Worm (Caenorhabditis elegans): ENCODE data around the gene W07G4.2.

W07G4.2 gene

DNA sequence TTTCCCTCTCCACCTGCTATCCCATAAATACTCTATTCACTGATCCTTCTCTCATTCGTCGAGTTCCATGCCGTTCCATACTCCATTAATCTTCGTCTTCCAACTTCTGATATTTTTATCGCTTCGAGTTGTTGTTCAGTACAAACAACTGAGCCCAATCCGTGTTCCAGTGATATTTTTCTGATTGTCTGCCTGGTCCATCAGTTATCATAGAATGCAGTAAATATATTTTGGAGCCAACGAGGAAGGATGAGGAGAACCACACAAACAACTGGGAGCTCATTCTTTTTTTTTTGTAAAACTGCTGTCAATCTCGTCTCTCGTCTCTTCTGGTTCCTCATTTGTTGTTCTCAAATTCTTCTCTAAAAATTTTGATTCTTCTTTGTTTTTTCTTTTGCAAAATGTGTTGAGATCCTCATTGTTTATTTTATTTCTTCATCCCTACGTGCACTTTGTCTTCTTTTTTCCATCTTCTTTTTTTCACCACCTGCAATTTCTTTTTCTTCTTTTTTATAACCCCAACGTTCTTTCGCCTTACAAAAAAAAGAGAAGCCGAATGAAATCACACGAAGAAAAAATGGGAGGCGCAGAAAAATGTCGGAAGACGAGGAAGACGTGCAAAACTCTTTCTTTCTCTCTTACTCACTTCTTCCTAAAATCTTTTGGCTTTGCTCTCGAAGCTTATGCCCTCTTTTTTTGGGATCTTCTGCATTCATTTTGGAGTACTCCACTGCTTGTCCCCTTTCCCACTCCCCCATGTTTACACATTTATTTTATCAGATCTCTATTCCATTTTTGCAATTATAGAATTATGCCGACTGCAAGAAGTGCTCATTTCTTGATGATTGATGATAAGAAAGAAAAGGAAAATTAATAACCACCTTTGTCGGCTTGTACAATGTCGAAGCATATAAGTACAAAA lies 47.6 kb upstream of the W07G4.2 start:
- peak in 1 of 2 experiments; percentile 28 for TF ChIP-seq lsy-2 (tag; optimal IDR thresholded peaks at IDR 0.05)
- no peak for TF ChIP-seq mdl-1 (tag; optimal IDR thresholded peaks at IDR 0.05)
- no peak for TF ChIP-seq nhr-11 (tag; optimal IDR thresholded peaks at IDR 0.05)
- peak; percentile 53 for TF ChIP-seq C34F6.9 (tag; optimal IDR thresholded peaks at IDR 0.05)
- TF ChIP-seq snpc-4 (tag; optimal IDR thresholded peaks at IDR 0.05): no peak
- TF ChIP-seq mab-5 (tag; optimal IDR thresholded peaks at IDR 0.05): no peak
- TF ChIP-seq Y55F3AM.14 (GFP tag; optimal IDR thresholded peaks at IDR 0.05): no peak
- no peak for TF ChIP-seq ztf-1 (GFP tag; conservative IDR thresholded peaks at IDR 0.05)
- no peak for TF ChIP-seq aly-2 (tag; optimal IDR thresholded peaks at IDR 0.05)
- peak; percentile 47 for TF ChIP-seq ama-1 (optimal IDR thresholded peaks at IDR 0.05)
- TF ChIP-seq nhr-129 (tag; optimal IDR thresholded peaks at IDR 0.05): peak; percentile 41
- no peak for TF ChIP-seq skn-1 (tag; optimal IDR thresholded peaks at IDR 0.05)
- TF ChIP-seq fos-1 (tag; optimal IDR thresholded peaks at IDR 0.05): no peak

DNA sequence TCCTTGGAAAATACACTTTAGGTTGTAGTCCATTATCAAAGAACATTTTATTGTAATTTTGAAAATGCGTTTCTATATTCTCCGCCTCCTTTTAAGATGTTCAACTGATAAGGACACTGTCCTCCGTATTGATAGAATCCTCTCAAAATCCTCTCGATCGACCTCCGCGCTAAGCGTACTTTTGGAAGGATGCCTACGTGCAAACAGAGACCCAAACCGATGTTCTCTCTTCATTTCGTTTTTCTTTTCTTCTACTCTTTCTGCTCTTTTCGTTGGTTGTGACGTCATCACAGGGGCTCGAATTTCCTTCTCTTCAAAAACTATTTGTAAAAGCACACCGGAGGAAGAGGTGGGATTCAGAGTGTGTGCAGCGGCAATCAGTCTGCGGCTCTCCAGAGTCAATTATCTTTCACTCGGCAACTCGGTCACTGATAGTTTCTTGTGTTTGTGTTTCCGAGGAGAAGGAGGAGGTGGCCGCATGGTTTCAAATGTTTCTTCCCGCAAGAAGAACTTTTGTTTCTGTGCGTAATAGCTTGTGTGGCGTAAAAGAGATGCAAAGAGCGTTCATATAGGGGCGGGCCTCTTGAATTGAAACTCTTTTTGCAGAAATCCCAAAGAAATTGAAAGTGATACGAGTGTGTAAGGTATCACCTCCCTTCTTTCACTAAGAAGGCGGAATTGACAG lies 46.2 kb upstream of the W07G4.2 start, which contains the start of gene C34B4.2:
Gene C34B4.2 (plus strand): TSS at position 614 of the 685 bp plus-strand sequence.
- TF ChIP-seq lin-11 (tag; optimal IDR thresholded peaks at IDR 0.05): peak; percentile 42
- TF ChIP-seq ama-1 (optimal IDR thresholded peaks at IDR 0.05): peak; percentile 36
- TF ChIP-seq unc-39 (tag; optimal IDR thresholded peaks at IDR 0.05): peak; percentile 16
- TF ChIP-seq nhr-237 (tag; optimal IDR thresholded peaks at IDR 0.05): no peak
- TF ChIP-seq blmp-1 (tag; optimal IDR thresholded peaks at IDR 0.05; ENCODE audit: insufficient read depth): peak; percentile 54
- no peak for TF ChIP-seq ceh-16 (tag; optimal IDR thresholded peaks at IDR 0.05)
- peak; percentile 55 for TF ChIP-seq fos-1 (tag; optimal IDR thresholded peaks at IDR 0.05)
- peak; percentile 1 for TF ChIP-seq egl-27 (tag; optimal IDR thresholded peaks at IDR 0.05)
- TF ChIP-seq nhr-77 (tag; optimal IDR thresholded peaks at IDR 0.05): no peak
- no peak for TF ChIP-seq gmeb-1 (tag; optimal IDR thresholded peaks at IDR 0.05)
- TF ChIP-seq skn-1 (tag; optimal IDR thresholded peaks at IDR 0.05): no peak
- no peak for TF ChIP-seq ceh-82 (tag; optimal IDR thresholded peaks at IDR 0.05)
- peak in 1 of 2 experiments; percentile 20 for TF ChIP-seq mdl-1 (tag; optimal IDR thresholded peaks at IDR 0.05)
- peak; percentile 7 for TF ChIP-seq sma-3 (GFP tag; optimal IDR thresholded peaks at IDR 0.05)
- TF ChIP-seq lin-13 (GFP tag; optimal IDR thresholded peaks at IDR 0.05): peak; percentile 44
- no peak for TF ChIP-seq nhr-11 (tag; optimal IDR thresholded peaks at IDR 0.05)
- no peak for TF ChIP-seq mbf-1 (tag; optimal IDR thresholded peaks at IDR 0.05)
- peak; percentile 96 for TF ChIP-seq F13H6.1 (tag; optimal IDR thresholded peaks at IDR 0.05)
- no peak for TF ChIP-seq nhr-12 (tag; optimal IDR thresholded peaks at IDR 0.05)
- no peak for TF ChIP-seq elt-3 (tag; optimal IDR thresholded peaks at IDR 0.05)
- no peak for TF ChIP-seq dmd-4 (tag; optimal IDR thresholded peaks at IDR 0.05)
- no peak for TF ChIP-seq elt-1 (tag; optimal IDR thresholded peaks at IDR 0.05)
- no peak for TF ChIP-seq ztf-1 (GFP tag; conservative IDR thresholded peaks at IDR 0.05)
- peak; percentile 13 for TF ChIP-seq nhr-21 (tag; optimal IDR thresholded peaks at IDR 0.05)
- TF ChIP-seq nhr-23 (tag; optimal IDR thresholded peaks at IDR 0.05): no peak
- TF ChIP-seq unc-55 (GFP tag; optimal IDR thresholded peaks at IDR 0.05): peak; percentile 35
- no peak for TF ChIP-seq nhr-10 (tag; optimal IDR thresholded peaks at IDR 0.05)
- TF ChIP-seq Y55F3AM.14 (GFP tag; optimal IDR thresholded peaks at IDR 0.05): peak; percentile 77
- peak; percentile 78 for TF ChIP-seq C34F6.9 (tag; optimal IDR thresholded peaks at IDR 0.05)
- TF ChIP-seq sem-4 (tag; optimal IDR thresholded peaks at IDR 0.05): peak; percentile 76
- TF ChIP-seq nhr-129 (tag; optimal IDR thresholded peaks at IDR 0.05): peak; percentile 93
- TF ChIP-seq nhr-6 (tag; optimal IDR thresholded peaks at IDR 0.05): no peak
- TF ChIP-seq peb-1 (tag; optimal IDR thresholded peaks at IDR 0.05): no peak
- peak; percentile 82 for TF ChIP-seq crh-2 (tag; optimal IDR thresholded peaks at IDR 0.05)
- peak; percentile 58 for TF ChIP-seq ztf-4 (tag; optimal IDR thresholded peaks at IDR 0.05)
- TF ChIP-seq zag-1 (tag; optimal IDR thresholded peaks at IDR 0.05): peak; percentile 54
- no peak for TF ChIP-seq ZK546.5 (tag; optimal IDR thresholded peaks at IDR 0.05)
- TF ChIP-seq lin-39 (tag; optimal IDR thresholded peaks at IDR 0.05): no peak
- peak; percentile 45 for TF ChIP-seq nhr-25 (tag; optimal IDR thresholded peaks at IDR 0.05)
- peak; percentile 59 for TF ChIP-seq mab-5 (tag; optimal IDR thresholded peaks at IDR 0.05)
- no peak for TF ChIP-seq snpc-4 (tag; optimal IDR thresholded peaks at IDR 0.05)
- peak; percentile 82 for TF ChIP-seq sma-9 (GFP tag; optimal IDR thresholded peaks at IDR 0.05)
- TF ChIP-seq sma-9 (tag; optimal IDR thresholded peaks at IDR 0.05): no peak
- no peak for TF ChIP-seq aly-2 (tag; optimal IDR thresholded peaks at IDR 0.05)
- no peak for TF ChIP-seq R02D3.7 (tag; optimal IDR thresholded peaks at IDR 0.05)
- peak in 1 of 2 experiments; percentile 65 for TF ChIP-seq lsy-2 (tag; optimal IDR thresholded peaks at IDR 0.05)
- peak; percentile 13 for TF ChIP-seq unc-62 (GFP tag; optimal IDR thresholded peaks at IDR 0.05)
- no peak for TF ChIP-seq ztf-11 (tag; optimal IDR thresholded peaks at IDR 0.05)

All from whole organism, L2 larva.